Fruit fly (Drosophila melanogaster) Kc167 (cell line): ENCODE measurements around the gene CG45218.

ENCODE experiments used
- Myc ChIP-seq: fragments of >200 bp; optimal IDR thresholded peaks from 2 replicates; lab custom pipeline; 2017; ENCODE audit warnings: missing external identifiers
- Sin3A ChIP-seq: fragments of >200 bp; optimal IDR thresholded peaks from 2 replicates; lab custom pipeline; 2018; ENCODE audit warnings: missing external identifiers
- h ChIP-seq: fragments of >200 bp; optimal IDR thresholded peaks from 3 replicates; lab custom pipeline; 2018; ENCODE audit warnings: missing external identifiers
- insv ChIP-seq: fragments of >200 bp; optimal IDR thresholded peaks from 3 replicates; lab custom pipeline; 2018; ENCODE audit warnings: missing external identifiers
- psq ChIP-seq: fragments of >200 bp; optimal IDR thresholded peaks from 2 replicates; lab custom pipeline; 2017; ENCODE audit warnings: missing external identifiers
- ttk ChIP-seq: sonication (Bioruptor generic); optimal IDR thresholded peaks from 2 replicates; lab custom pipeline; 2017; ENCODE audit warnings: missing external identifiers

CG45218 gene

DNA sequence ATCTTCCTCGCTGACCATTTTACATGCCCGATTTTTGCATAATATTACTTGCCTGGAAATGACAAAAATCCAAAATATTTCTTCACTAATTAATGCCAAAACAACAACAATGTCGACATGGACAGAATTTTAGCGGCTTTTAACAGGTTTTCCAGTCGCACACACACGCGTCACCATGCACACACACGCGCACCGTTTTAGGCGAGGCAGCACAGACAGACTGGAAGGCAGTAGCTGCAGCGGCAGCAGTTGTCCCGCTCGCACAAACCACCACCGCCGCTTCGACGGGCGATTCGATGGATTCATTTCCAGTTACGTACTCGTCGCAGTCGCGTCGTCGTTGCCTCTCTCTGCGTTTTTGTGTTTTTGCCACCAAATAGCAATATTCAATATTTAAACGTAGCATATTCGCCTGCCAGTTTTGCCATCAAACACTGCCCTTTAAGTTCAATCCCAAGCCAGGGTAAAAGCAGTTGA is at the start of gene CG45218:
Gene CG45218, minus strand, starts transcription at position 158 of the 477 bp plus-strand sequence.
- TF ChIP-seq Myc (lab: Kevin White, UChicago) (no peak), psq (lab: Kevin White, UChicago) (no peak), h (no peak), Sin3A (lab: Kevin White, UChicago) (no peak), insv (no peak), ttk (lab: Kevin White, UChicago) (no peak)

DNA sequence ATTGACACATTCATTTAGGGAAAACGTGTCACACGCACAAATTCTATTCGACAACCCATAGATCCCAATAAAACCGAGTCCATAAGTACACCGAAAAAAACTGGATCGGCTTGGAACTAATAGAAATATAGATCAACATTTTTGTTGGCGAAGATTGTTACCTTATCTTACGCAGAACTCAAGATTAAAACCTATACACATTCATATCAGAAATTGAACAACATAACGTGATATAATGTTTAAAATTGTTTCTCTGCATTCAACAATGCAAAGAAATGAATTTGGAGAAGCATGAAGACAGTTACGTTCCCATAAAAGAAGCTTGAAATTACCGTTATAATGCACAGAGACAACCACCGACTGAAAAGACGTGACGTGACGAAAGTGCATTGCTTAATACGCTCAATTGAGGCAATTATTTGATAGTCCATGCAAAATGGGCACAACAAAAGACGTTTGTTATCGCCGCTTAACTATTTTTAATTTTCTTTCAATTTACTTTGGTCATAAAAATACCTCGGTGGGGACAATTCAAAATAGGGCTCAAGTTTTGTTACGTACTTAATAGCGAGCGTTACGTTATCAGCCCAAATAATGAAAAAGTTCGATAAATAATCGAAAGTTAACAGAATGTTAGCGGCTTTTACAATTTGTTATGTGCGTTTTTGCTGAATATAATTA is 49.6 kb upstream of the CG45218 start, which contains the start of gene SerRS-m:
Gene SerRS-m, plus strand, starts transcription at position 616 of the 681 bp plus-strand sequence.
- TF ChIP-seq insv: no peak
- no peak for TF ChIP-seq psq (lab: Kevin White, UChicago)
- TF ChIP-seq h: no peak
- TF ChIP-seq Sin3A (lab: Kevin White, UChicago): no peak
- no peak for TF ChIP-seq ttk (lab: Kevin White, UChicago)
- no peak for TF ChIP-seq Myc (lab: Kevin White, UChicago)

DNA sequence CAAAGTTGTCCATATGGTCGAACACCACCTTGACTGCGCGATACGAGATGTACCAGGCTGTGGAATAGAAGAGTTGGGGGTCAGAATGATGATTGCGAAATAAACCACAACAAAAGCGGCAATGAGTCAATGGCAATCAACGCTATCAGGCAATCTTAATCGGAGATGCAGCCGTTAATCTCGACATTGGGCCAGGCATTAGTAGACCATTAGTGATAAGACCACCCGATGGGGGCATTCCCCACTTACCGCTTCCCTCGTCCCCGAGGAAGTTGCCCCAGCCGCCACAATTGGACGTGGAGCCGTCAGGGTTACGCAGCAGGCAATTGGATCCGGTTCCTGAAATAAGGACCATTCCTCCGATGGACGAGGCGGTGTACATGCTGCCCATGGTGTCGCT is 48.5 kb upstream of the CG45218 start:
- no peak for TF ChIP-seq psq (lab: Kevin White, UChicago)
- TF ChIP-seq Sin3A (lab: Kevin White, UChicago): no peak
- no peak for TF ChIP-seq h
- TF ChIP-seq insv: no peak
- TF ChIP-seq Myc (lab: Kevin White, UChicago): no peak

DNA sequence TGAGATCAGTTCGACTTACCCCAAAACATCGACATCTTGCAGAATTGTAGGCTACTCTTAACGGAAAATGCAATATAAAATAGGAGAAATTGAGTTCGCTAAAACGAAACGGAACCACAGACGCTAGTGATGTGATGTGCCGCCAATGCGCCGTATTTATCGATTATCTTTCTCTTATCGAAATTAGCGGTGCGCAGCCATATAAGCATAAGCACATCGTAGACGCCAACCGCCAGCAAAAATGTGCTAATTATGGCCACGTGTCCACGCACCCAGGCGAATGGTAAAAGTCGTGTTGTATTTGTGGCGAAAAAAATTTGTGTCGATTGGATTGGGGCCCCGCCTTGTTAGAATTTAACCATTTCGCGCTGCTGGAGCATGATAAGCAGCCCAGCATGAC is 42.4 kb upstream of the CG45218 start, which contains the start of the genes Fkbp39 and Cyfip:
Gene Fkbp39, minus strand, starts transcription at position 140 of the 400 bp plus-strand sequence.
Gene Cyfip, plus strand, starts transcription at position 273 of the 400 bp plus-strand sequence.
- TF ChIP-seq Sin3A (lab: Kevin White, UChicago) (no peak), insv (no peak), psq (lab: Kevin White, UChicago) (no peak), Myc (lab: Kevin White, UChicago) (no peak), h (no peak), ttk (lab: Kevin White, UChicago) (no peak)

DNA sequence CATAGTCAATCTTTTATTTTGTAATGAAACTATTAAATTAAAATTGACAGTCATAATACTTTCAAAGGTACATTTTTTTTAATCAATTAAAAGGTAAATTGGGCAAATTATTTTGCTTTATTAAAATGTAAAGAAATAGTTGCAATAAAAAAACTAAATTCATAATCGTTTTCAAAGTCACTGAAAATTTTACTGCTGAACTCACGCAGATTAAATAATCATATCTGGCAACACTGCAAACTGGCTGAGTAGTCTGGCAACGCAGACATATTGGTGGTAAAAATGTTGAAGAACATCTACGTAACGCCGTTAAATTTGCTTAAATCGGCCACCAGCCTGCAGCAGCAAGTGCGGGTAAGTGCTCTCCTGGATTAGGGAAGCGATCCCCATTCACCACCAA is 39.9 kb upstream of the CG45218 start, which contains the start of gene mRpL9:
Gene mRpL9, plus strand, starts transcription at position 267 of the 400 bp plus-strand sequence.
- TF ChIP-seq ttk (lab: Kevin White, UChicago): no peak
- TF ChIP-seq insv: no peak
- no peak for TF ChIP-seq h
- TF ChIP-seq Sin3A (lab: Kevin White, UChicago): no peak
- no peak for TF ChIP-seq Myc (lab: Kevin White, UChicago)
- TF ChIP-seq psq (lab: Kevin White, UChicago): no peak

DNA sequence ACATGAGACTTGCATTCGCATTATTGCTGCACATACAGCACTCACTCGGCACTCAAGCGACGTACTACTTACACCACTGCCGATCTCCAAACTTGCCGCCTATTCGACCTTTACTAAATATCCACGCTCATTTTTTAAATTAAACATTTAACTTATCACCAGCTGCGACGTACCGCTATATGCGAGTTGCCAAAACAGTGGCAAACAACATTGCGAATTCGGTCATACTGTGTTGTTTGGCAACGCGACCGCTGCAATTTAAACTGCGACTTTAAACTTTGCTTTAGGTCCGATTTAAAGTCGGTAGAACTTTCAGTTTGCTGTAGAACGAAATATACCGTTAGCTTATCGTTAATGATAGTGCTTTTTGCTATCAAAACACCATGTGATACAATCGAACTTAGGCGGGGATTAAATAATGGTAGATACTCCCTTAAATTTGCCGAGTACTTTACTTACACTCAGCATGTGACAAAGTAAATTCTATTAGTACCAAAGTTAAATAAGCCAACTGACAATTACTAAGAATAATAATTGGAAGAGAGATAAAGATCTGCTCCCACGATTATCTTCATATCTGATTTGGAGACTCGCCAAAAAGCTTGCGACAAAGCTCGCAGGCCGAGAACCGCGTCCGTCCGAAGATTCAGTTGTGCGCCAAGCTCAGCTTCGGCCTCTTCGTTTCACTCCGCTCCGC is 37.6 kb upstream of the CG45218 start, which contains the start of the genes CG6236 and ea:
Gene CG6236, minus strand, starts transcription at position 187 of the 697 bp plus-strand sequence.
Gene ea, plus strand, starts transcription at position 647 of the 697 bp plus-strand sequence.
- TF ChIP-seq Myc (lab: Kevin White, UChicago) (no peak), insv (no peak), h (no peak), ttk (lab: Kevin White, UChicago) (no peak), Sin3A (lab: Kevin White, UChicago) (no peak), psq (lab: Kevin White, UChicago) (no peak)

DNA sequence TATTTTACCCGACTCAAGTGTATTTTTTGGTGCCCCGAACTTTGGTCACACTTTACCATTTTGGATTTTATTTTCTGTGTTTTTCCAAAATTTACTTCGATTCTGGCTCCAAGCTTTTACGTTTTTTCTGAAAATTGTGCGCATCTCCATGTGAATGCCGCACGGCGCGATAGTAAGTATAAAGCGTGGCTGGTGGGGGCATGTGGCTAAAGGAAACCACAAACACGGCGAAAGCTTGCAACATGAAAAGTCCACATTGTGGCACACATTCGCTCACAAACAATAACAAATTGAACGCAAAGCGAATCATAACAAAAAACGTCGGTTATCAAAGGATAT is 30.1 kb upstream of the CG45218 start, which contains the start of gene ear:
Gene ear, plus strand, starts transcription at position 10 of the 339 bp plus-strand sequence.
- TF ChIP-seq Myc (lab: Kevin White, UChicago) (no peak), ttk (lab: Kevin White, UChicago) (no peak), insv (no peak), Sin3A (lab: Kevin White, UChicago) (no peak), h (no peak), psq (lab: Kevin White, UChicago) (no peak)

DNA sequence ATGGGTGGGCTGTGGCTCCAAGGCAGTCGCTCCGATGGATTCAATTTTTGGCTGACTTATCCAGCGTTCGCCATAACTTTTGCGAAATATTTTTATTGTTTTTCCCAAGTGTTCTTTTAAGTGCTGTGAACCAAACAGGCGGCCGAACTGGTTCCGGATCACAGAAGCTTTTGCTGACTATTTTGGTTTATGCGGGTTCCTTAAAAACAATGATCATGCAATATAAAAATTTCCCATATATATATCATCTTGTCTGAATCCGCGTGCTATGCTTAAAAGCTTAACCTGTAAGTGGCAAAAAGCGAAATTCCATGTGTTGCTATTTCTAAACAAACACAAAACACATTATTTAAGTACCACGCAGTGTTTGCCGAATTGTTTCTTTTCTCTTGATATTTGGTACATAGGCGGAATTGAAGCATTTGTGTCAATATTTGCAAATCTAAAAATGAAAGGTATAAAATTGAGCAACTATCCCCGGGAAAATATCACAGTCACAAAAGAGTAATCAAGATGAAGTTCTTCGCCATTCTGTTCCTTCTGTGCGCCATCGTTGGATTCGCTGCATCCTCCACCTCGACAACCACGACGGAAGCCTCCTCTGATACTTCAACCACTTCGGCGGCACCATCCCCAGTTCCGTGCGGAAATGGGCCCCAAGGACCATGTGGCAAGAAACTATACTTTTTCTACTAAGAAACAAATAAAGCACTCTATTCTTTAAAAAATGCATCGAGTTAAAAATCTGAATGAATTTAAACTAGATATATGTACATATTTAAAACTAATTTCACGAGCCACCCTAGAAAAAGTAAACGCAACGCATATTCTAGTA is 29.5 kb upstream of the CG45218 start, which contains the start of the genes CG6276 and CG44040:
Gene CG6276, minus strand, starts transcription at position 158 of the 835 bp plus-strand sequence.
Gene CG44040, plus strand, starts transcription at position 467 of the 835 bp plus-strand sequence.
- no peak for TF ChIP-seq Sin3A (lab: Kevin White, UChicago)
- no peak for TF ChIP-seq psq (lab: Kevin White, UChicago)
- TF ChIP-seq ttk (lab: Kevin White, UChicago): no peak
- TF ChIP-seq insv: no peak
- TF ChIP-seq h: no peak
- TF ChIP-seq Myc (lab: Kevin White, UChicago): no peak

DNA sequence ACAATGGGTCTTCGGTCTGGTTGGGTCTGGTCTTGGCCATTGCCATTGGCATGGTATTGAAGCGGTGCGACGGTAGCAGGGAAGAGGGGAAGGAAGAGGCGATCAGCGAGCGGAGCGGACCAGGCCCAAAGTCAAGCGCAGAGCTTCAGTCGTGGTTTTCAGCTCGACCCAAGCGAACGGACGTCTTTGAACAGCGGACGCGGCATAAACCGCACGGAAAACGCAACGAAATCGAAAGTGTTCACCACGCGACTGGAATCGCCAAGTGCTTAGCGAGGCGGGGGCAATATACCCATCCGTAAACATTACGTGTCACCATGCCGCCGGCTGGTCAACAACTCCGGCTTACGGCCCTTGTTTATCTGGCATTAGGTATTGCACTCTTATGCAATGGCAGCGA is 25.7 kb upstream of the CG45218 start, which contains the start of gene CG14866:
Gene CG14866, plus strand, starts transcription at position 146 of the 400 bp plus-strand sequence.
- TF ChIP-seq Myc (lab: Kevin White, UChicago) (no peak), Sin3A (lab: Kevin White, UChicago) (no peak), h (no peak)

DNA sequence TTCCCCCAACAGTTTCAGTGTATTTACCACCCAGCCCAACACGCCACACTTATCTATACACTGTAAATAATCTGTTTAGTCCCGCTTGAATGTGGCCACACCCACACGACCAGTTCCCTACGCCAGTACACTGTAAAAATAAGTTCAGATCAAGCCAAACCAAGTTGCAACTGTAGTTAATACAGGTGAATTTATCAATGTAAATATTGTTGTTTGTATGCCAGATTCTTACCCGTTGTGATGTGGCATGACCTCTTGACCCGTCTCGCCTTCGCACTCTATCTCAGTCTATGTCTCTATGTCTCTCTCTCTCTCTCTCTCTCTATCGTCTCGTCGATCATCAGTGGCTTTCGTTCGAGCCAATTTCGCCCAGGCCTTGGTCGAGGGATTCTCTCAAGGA is 23.2 kb upstream of the CG45218 start:
- TF ChIP-seq insv (no peak), Sin3A (lab: Kevin White, UChicago) (no peak), ttk (lab: Kevin White, UChicago) (no peak), h (no peak), psq (lab: Kevin White, UChicago) (no peak), Myc (lab: Kevin White, UChicago) (no peak)

DNA sequence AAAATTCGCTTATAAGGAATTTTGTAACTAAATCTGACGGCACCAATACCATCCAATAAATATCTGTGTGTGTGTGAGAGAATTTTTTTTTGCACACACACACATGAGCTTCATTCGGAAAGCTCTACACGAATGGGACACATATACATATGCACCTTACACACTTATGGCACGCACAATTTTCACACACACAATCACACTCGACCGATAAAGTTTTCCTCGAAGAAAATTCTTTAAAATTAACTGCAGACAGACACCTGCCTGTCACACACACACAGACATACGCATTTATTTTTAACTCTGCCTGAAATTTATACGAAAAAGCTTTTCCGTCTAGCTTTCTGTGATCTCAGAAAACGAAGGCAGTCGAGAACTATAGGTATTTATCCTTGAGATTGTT is 20.1 kb upstream of the CG45218 start:
- TF ChIP-seq Myc (lab: Kevin White, UChicago) (no peak), insv (no peak), Sin3A (lab: Kevin White, UChicago) (no peak), ttk (lab: Kevin White, UChicago) (no peak), h (no peak)
